Fruit fly (Drosophila melanogaster) whole organism, pupa: ENCODE measurements around the gene ND-13B.

Experiments used
- CG10348 ChIP-seq: fragments of 200-800 bp; sonication (Bioruptor generic); IDR thresholded peaks from 2 replicates; pipeline ENCODE4 v1.3.6; 2022; ENCODE audit warnings: missing biosample characterization, missing genetic modification characterization
- CG12605 ChIP-seq: fragments of 200-800 bp; sonication (Bioruptor generic); IDR thresholded peaks from 2 replicates; pipeline ENCODE4 v1.3.6; 2022; ENCODE audit warnings: missing biosample characterization, missing genetic modification characterization
- CG13204 ChIP-seq: fragments of 200-800 bp; sonication (Bioruptor generic); optimal IDR thresholded peaks from 2 replicates; lab custom pipeline; 2018; ENCODE audit warnings: missing biosample characterization, mild to moderate bottlenecking, missing genetic modification characterization, moderate library complexity
- CG14655 ChIP-seq: fragments of 200-800 bp; sonication (Bioruptor generic); optimal IDR thresholded peaks from 3 replicates; lab custom pipeline; 2017; ENCODE audit warnings: mild to moderate bottlenecking, missing biosample characterization, missing genetic modification reagents, missing genetic modification characterization
- CG15710 ChIP-seq: fragments of 200-800 bp; sonication (Bioruptor generic); optimal IDR thresholded peaks from 2 replicates; lab custom pipeline; 2018; ENCODE audit warnings: missing biosample characterization, mild to moderate bottlenecking, missing genetic modification characterization, moderate library complexity
- CG17806 ChIP-seq: fragments of 200-800 bp; sonication (Bioruptor generic); optimal IDR thresholded peaks from 2 replicates; lab custom pipeline; 2018; ENCODE audit warnings: missing biosample characterization, mild to moderate bottlenecking, missing genetic modification characterization, moderate library complexity
- CG32121 ChIP-seq: fragments of 200-800 bp; sonication (Bioruptor generic); IDR thresholded peaks from 2 replicates; pipeline ENCODE4 v1.3.6; 2022; ENCODE audit warnings: missing biosample characterization, missing genetic modification characterization
- CG34367 ChIP-seq: fragments of 200-800 bp; sonication (Bioruptor generic); optimal IDR thresholded peaks from 2 replicates; lab custom pipeline; 2018; ENCODE audit warnings: missing biosample characterization, mild to moderate bottlenecking, missing genetic modification characterization
- CG4496 ChIP-seq: fragments of 200-800 bp; sonication (Bioruptor generic); IDR thresholded peaks from 3 replicates; pipeline ENCODE4 v1.3.6; 2022; ENCODE audit warnings: missing biosample characterization, missing genetic modification characterization
- CG8159 ChIP-seq: fragments of 200-800 bp; sonication (Bioruptor generic); optimal IDR thresholded peaks from 3 replicates; lab custom pipeline; 2018; ENCODE audit warnings: missing biosample characterization, mild to moderate bottlenecking, missing genetic modification characterization, moderate library complexity
- CG8301 ChIP-seq: fragments of 200-800 bp; sonication (Bioruptor generic); optimal IDR thresholded peaks from 2 replicates; lab custom pipeline; 2018; ENCODE audit warnings: missing biosample characterization, mild to moderate bottlenecking, missing genetic modification characterization
- CG9948 ChIP-seq: fragments of 200-800 bp; sonication (Bioruptor generic); optimal IDR thresholded peaks from 2 replicates; lab custom pipeline; 2018; ENCODE audit warnings: missing biosample characterization, mild to moderate bottlenecking, missing genetic modification characterization, moderate library complexity
- D1 ChIP-seq: fragments of 200-800 bp; sonication (Bioruptor generic); optimal IDR thresholded peaks from 2 replicates; lab custom pipeline; 2018; ENCODE audit warnings: missing biosample characterization, mild to moderate bottlenecking, missing genetic modification characterization, moderate library complexity
- EcR ChIP-seq: fragments of 200-800 bp; sonication (Bioruptor generic); optimal IDR thresholded peaks from 3 replicates; lab custom pipeline; 2019; ENCODE audit warnings: missing biosample characterization, missing genetic modification characterization, mild to moderate bottlenecking, moderate library complexity, missing genetic modification reagents
- Ets98B ChIP-seq: fragments of 200-800 bp; sonication (Bioruptor generic); IDR thresholded peaks from 2 replicates; pipeline ENCODE4 v1.3.6; 2022; ENCODE audit warnings: missing biosample characterization, missing genetic modification characterization
- Pif1A ChIP-seq: fragments of 200-800 bp; sonication (Bioruptor generic); optimal IDR thresholded peaks from 3 replicates; lab custom pipeline; 2016; ENCODE audit warnings: missing biosample characterization, missing genetic modification characterization
- Pif1B ChIP-seq: fragments of 200-800 bp; sonication (Bioruptor generic); optimal IDR thresholded peaks from 3 replicates; lab custom pipeline; 2016; ENCODE audit warnings: missing biosample characterization, missing genetic modification characterization
- Snoo ChIP-seq: fragments of 200-800 bp; sonication (Bioruptor generic); optimal IDR thresholded peaks from 3 replicates; lab custom pipeline; 2017; ENCODE audit warnings: missing biosample characterization, mild to moderate bottlenecking, missing genetic modification characterization, inconsistent platforms
- fd96Ca ChIP-seq: fragments of 200-800 bp; sonication (Bioruptor generic); IDR thresholded peaks from 3 replicates; pipeline ENCODE4 v1.3.6; 2022; ENCODE audit warnings: missing biosample characterization, missing genetic modification characterization
- gl ChIP-seq: fragments of 200-800 bp; sonication (Bioruptor generic); optimal IDR thresholded peaks from 2 replicates; lab custom pipeline; 2018; ENCODE audit warnings: missing biosample characterization, mild to moderate bottlenecking, missing genetic modification characterization
- rn ChIP-seq: fragments of 200-800 bp; sonication (Bioruptor generic); IDR thresholded peaks from 2 replicates; pipeline ENCODE4 v1.3.6; 2022; ENCODE audit warnings: missing biosample characterization, missing genetic modification characterization

The ND-13B gene

dm6 chr3L:10659993-10660743, 33.7 kb downstream of the ND-13B start:
- TF ChIP-seq CG34367 = peak; percentile 12
- peak; percentile 10 for TF ChIP-seq CG8159 (tag; lab: Kevin White, UChicago)
- TF ChIP-seq CG32121 (GFP tag; lab: Robert Waterston, UW) = no peak
- no peak for TF ChIP-seq Snoo
- TF ChIP-seq CG13204 = no peak
- no peak for TF ChIP-seq CG4496 (GFP tag; lab: Robert Waterston, UW)
- TF ChIP-seq CG10348 = no peak

dm6 chr3L:10659524-10659923, 34.4 kb downstream of the ND-13B start:
- TF ChIP-seq CG13204 (no peak), Pif1A (no peak), Snoo (no peak), CG17806 (tag; lab: Kevin White, UChicago) (no peak), CG10348 (no peak), EcR (GFP tag; lab: Kevin White, UChicago) (no peak), Ets98B (no peak), CG8159 (tag; lab: Kevin White, UChicago) (no peak), CG4496 (GFP tag; lab: Robert Waterston, UW) (no peak), CG34367 (no peak), D1 (no peak), fd96Ca (GFP tag; lab: Robert Waterston, UW) (no peak), Pif1B (GFP tag; lab: Kevin White, UChicago) (no peak), CG8301 (tag; lab: Kevin White, UChicago) (no peak)

dm6 chr3L:10658362-10659127, 35.4 kb downstream of the ND-13B start:
- TF ChIP-seq CG8301 (tag; lab: Kevin White, UChicago) (no peak), CG9948 (tag; lab: Kevin White, UChicago) (no peak), CG12605 (GFP tag; lab: Robert Waterston, UW) (no peak), CG14655 (no peak), CG32121 (GFP tag; lab: Robert Waterston, UW) (no peak), EcR (GFP tag; lab: Kevin White, UChicago) (no peak), CG8159 (tag; lab: Kevin White, UChicago) (no peak), rn (GFP tag; lab: Robert Waterston, UW) (no peak), CG17806 (tag; lab: Kevin White, UChicago) (no peak), Pif1A (no peak), fd96Ca (GFP tag; lab: Robert Waterston, UW) (no peak), CG4496 (GFP tag; lab: Robert Waterston, UW) (no peak), CG15710 (tag; lab: Kevin White, UChicago) (no peak)

dm6 chr3L:10657311-10657710, 36.6 kb downstream of the ND-13B start:
- no peak for TF ChIP-seq rn (GFP tag; lab: Robert Waterston, UW)
- TF ChIP-seq D1 = no peak
- no peak for TF ChIP-seq Pif1B (GFP tag; lab: Kevin White, UChicago)
- TF ChIP-seq Snoo = no peak
- 0 out of 3 replicates have a peak, but pooled peaks have one; percentile 7 for TF ChIP-seq CG4496 (GFP tag; lab: Robert Waterston, UW)
- no peak for TF ChIP-seq CG9948 (tag; lab: Kevin White, UChicago)
- no peak for TF ChIP-seq CG8301 (tag; lab: Kevin White, UChicago)
- no peak for TF ChIP-seq CG8159 (tag; lab: Kevin White, UChicago)
- TF ChIP-seq CG15710 (tag; lab: Kevin White, UChicago) = no peak
- peak; percentile 16; the same call in 1 of the 2 replicates for TF ChIP-seq CG12605 (GFP tag; lab: Robert Waterston, UW)
- no peak for TF ChIP-seq CG34367
- no peak for TF ChIP-seq Pif1A
- no peak for TF ChIP-seq CG14655
- peak; percentile 5; the same call in 1 of the 2 replicates for TF ChIP-seq Ets98B
- TF ChIP-seq fd96Ca (GFP tag; lab: Robert Waterston, UW) = no peak
- no peak for TF ChIP-seq CG13204
- TF ChIP-seq CG10348 = no peak
- no peak for TF ChIP-seq CG17806 (tag; lab: Kevin White, UChicago)
- peak; percentile 39; the same call in 1 of the 2 replicates for TF ChIP-seq CG32121 (GFP tag; lab: Robert Waterston, UW)
- TF ChIP-seq gl = no peak

dm6 chr3L:10656451-10657198, 37.3 kb downstream of the ND-13B start:
- TF ChIP-seq rn (GFP tag; lab: Robert Waterston, UW) (no peak), CG4496 (GFP tag; lab: Robert Waterston, UW) (peak; percentile 48; the same call in 1 of the 3 replicates), CG9948 (tag; lab: Kevin White, UChicago) (no peak), EcR (GFP tag; lab: Kevin White, UChicago) (no peak), CG32121 (GFP tag; lab: Robert Waterston, UW) (peak; percentile 15; the same call in 1 of the 2 replicates), CG8301 (tag; lab: Kevin White, UChicago) (no peak), CG10348 (no peak), CG13204 (peak; percentile 20), CG12605 (GFP tag; lab: Robert Waterston, UW) (no peak), fd96Ca (GFP tag; lab: Robert Waterston, UW) (0 out of 3 replicates have a peak, but pooled peaks have one; percentile 40), D1 (no peak), Ets98B (peak; percentile 50), CG17806 (tag; lab: Kevin White, UChicago) (peak; percentile 16), CG34367 (peak; percentile 43), CG15710 (tag; lab: Kevin White, UChicago) (peak; percentile 26), Snoo (peak; percentile 36), CG14655 (peak; percentile 44), gl (peak; percentile 71), Pif1A (peak; percentile 71), Pif1B (GFP tag; lab: Kevin White, UChicago) (peak; percentile 71), CG8159 (tag; lab: Kevin White, UChicago) (peak; percentile 22)
